Worm (Caenorhabditis elegans) whole organism, L4 larva: ENCODE measurements around the gene F52G3.7.

Source experiments
- F26F4.8 ChIP-seq: fragments of 200-800 bp; sonication (Bioruptor generic); conservative IDR thresholded peaks from 2 replicates; pipeline ENCODE4 v1.3.6; 2022; ENCODE audit warnings: missing genetic modification characterization, missing compliant biosample characterization
- F44E2.7 ChIP-seq: fragments of 200-800 bp; sonication (Bioruptor generic); IDR thresholded peaks from 2 replicates; pipeline ENCODE4 v2.1.2; 2022; ENCODE audit warnings: missing genetic modification characterization, missing compliant biosample characterization
- F49E8.2 ChIP-seq: sonication (generic microtip); optimal IDR thresholded peaks from 2 replicates; lab custom pipeline; 2016; ENCODE audit warnings: missing compliant biosample characterization, mild to moderate bottlenecking, missing genetic modification characterization, borderline replicate concordance
- Y48G9A.11 ChIP-seq: fragments of 200-800 bp; sonication (Bioruptor generic); IDR thresholded peaks from 2 replicates; pipeline ENCODE4 v1.3.6; 2022; ENCODE audit warnings: missing genetic modification reagents, missing genetic modification characterization, missing compliant biosample characterization
- Y5F2A.4 ChIP-seq: fragments of 200-800 bp; sonication (Bioruptor generic); optimal IDR thresholded peaks from 2 replicates; lab custom pipeline; 2018; ENCODE audit warnings: mild to moderate bottlenecking, missing genetic modification characterization, missing compliant biosample characterization
- ZK337.2 ChIP-seq: fragments of 200-800 bp; sonication (Bioruptor generic); IDR thresholded peaks from 2 replicates; pipeline ENCODE4 v1.3.6; 2022; ENCODE audit warnings: missing genetic modification reagents, missing genetic modification characterization, missing compliant biosample characterization
- ZK546.5 ChIP-seq, 2 experiments: sonication (generic microtip); optimal IDR thresholded peaks; 2 replicates each; lab custom pipeline; 2017; ENCODE audit warnings: missing biosample characterization in 2 of 2, missing genetic modification characterization in 2 of 2
- aha-1 ChIP-seq: fragments of 150-350 bp; peaks from one replicate; lab custom pipeline; 2014; ENCODE audit warnings: missing biosample characterization, missing genetic modification characterization
- aly-2 ChIP-seq: sonication (generic microtip); optimal IDR thresholded peaks from 2 replicates; lab custom pipeline; 2018; ENCODE audit warnings: missing biosample characterization, missing genetic modification characterization
- ama-1 ChIP-seq: fragments of 150-350 bp; optimal IDR thresholded peaks from 2 replicates; lab custom pipeline; 2014; ENCODE audit warnings: inconsistent platforms, mixed read lengths
- attf-4 ChIP-seq: sonication (generic microtip); optimal IDR thresholded peaks from 3 replicates; lab custom pipeline; 2017; ENCODE audit warnings: missing biosample characterization, missing genetic modification characterization
- ceh-28 ChIP-seq: fragments of 150-350 bp; optimal IDR thresholded peaks from 2 replicates; lab custom pipeline; 2014; ENCODE audit warnings: missing biosample characterization, missing genetic modification reagents, missing genetic modification characterization
- ceh-32 ChIP-seq: sonication (generic microtip); optimal IDR thresholded peaks from 2 replicates; lab custom pipeline; 2016; ENCODE audit warnings: mild to moderate bottlenecking, missing genetic modification characterization, missing compliant biosample characterization; ENCODE audit not compliant: poor library complexity
- ceh-44 ChIP-seq: fragments of 200-800 bp; sonication (Bioruptor generic); IDR thresholded peaks from 2 replicates; pipeline ENCODE4 v1.3.6; 2022; ENCODE audit warnings: missing genetic modification reagents, missing genetic modification characterization, missing compliant biosample characterization
- ces-1 ChIP-seq: fragments of 150-350 bp; sonication (generic microtip); optimal IDR thresholded peaks from 4 replicates; lab custom pipeline; 2014; ENCODE audit warnings: missing biosample characterization, missing genetic modification reagents, missing genetic modification characterization
- cey-2 ChIP-seq: sonication (generic microtip); optimal IDR thresholded peaks from 3 replicates; lab custom pipeline; 2017; ENCODE audit warnings: missing genetic modification characterization, mild to moderate bottlenecking, missing compliant biosample characterization, antibody characterized with exemption, borderline replicate concordance; ENCODE audit not compliant: insufficient read depth
- daf-16 ChIP-seq, 3 experiments: sonication (generic microtip); optimal IDR thresholded peaks; 2 replicates each; lab custom pipeline; 2016 to 2017; ENCODE audit warnings: missing genetic modification characterization in 3 of 3, missing genetic modification reagents in 3 of 3, mild to moderate bottlenecking in 2 of 3, missing compliant biosample characterization in 2 of 3, missing biosample characterization in 1 of 3, moderate library complexity in 1 of 3
- dmd-6 ChIP-seq: fragments of 200-800 bp; sonication (Bioruptor generic); IDR thresholded peaks from 2 replicates; pipeline ENCODE4 v1.3.6; 2022; ENCODE audit warnings: missing genetic modification reagents, missing genetic modification characterization, missing compliant biosample characterization
- duxl-1 ChIP-seq: sonication (generic microtip); optimal IDR thresholded peaks from 2 replicates; lab custom pipeline; 2016; ENCODE audit warnings: mild to moderate bottlenecking, missing genetic modification characterization, moderate library complexity, missing compliant biosample characterization; ENCODE audit not compliant: poor library complexity
- dve-1 ChIP-seq: sonication (generic microtip); optimal IDR thresholded peaks from 2 replicates; lab custom pipeline; 2017; ENCODE audit warnings: antibody characterized with exemption, mild to moderate bottlenecking, missing genetic modification characterization, missing compliant biosample characterization; ENCODE audit not compliant: insufficient read depth
- hlh-11 ChIP-seq: fragments of 200-800 bp; sonication (Bioruptor generic); optimal IDR thresholded peaks from 2 replicates; lab custom pipeline; 2018; ENCODE audit warnings: mild to moderate bottlenecking, missing genetic modification characterization, missing compliant biosample characterization
- hmg-1.1 ChIP-seq: fragments of 200-800 bp; sonication (Bioruptor generic); IDR thresholded peaks from 2 replicates; pipeline ENCODE4 v1.3.6; 2022; ENCODE audit warnings: missing genetic modification reagents, missing genetic modification characterization, missing compliant biosample characterization
- lim-7 ChIP-seq: fragments of 200-800 bp; sonication (Bioruptor generic); IDR thresholded peaks from 2 replicates; pipeline ENCODE4 v1.3.6; 2022; ENCODE audit warnings: missing genetic modification characterization, missing compliant biosample characterization
- lin-1 ChIP-seq: fragments of 200-800 bp; sonication (Bioruptor generic); IDR thresholded peaks from 2 replicates; pipeline ENCODE4 v1.3.6; 2022; ENCODE audit warnings: missing genetic modification reagents, missing genetic modification characterization, missing compliant biosample characterization
- lin-15B ChIP-seq: fragments of 150-350 bp; sonication (generic microtip); optimal IDR thresholded peaks from 3 replicates; lab custom pipeline; 2014; ENCODE audit warnings: missing biosample characterization, missing genetic modification characterization
- madf-5 ChIP-seq, 2 experiments: fragments of 200-800 bp; sonication (Bioruptor generic); IDR thresholded peaks; 2 replicates each; pipeline ENCODE4 v1.3.6; 2022; ENCODE audit warnings: missing compliant biosample characterization in 2 of 2, missing genetic modification characterization in 2 of 2
- mxl-2 ChIP-seq: fragments of 200-800 bp; sonication (Bioruptor generic); conservative IDR thresholded peaks from 2 replicates; pipeline ENCODE4 v1.3.6; 2022; ENCODE audit warnings: missing genetic modification reagents, missing genetic modification characterization, missing compliant biosample characterization
- nhr-41 ChIP-seq: fragments of 200-800 bp; sonication (Bioruptor generic); IDR thresholded peaks from 2 replicates; pipeline ENCODE4 v1.3.6; 2022; ENCODE audit warnings: missing genetic modification reagents, missing genetic modification characterization, missing compliant biosample characterization
- nhr-48 ChIP-seq: sonication (generic microtip); optimal IDR thresholded peaks from 2 replicates; lab custom pipeline; 2016; ENCODE audit warnings: mild to moderate bottlenecking, missing genetic modification characterization, missing compliant biosample characterization
- nhr-6 ChIP-seq: fragments of 150-350 bp; optimal IDR thresholded peaks from 2 replicates; lab custom pipeline; 2014; ENCODE audit warnings: missing biosample characterization, missing genetic modification characterization
- pha-4 ChIP-seq, 2 experiments: fragments of 150-350 bp in 1 of 2; fragments of 200-800 bp in 1 of 2; sonication (Bioruptor generic) in 1 of 2; IDR thresholded peaks in 1 of 2; optimal IDR thresholded peaks in 1 of 2; 2 replicates each; pipeline versions ENCODE4 v1.3.6 to Lab custom; 2014 to 2022; ENCODE audit warnings: missing genetic modification characterization in 2 of 2, missing genetic modification reagents in 2 of 2, missing biosample characterization in 1 of 2, missing compliant biosample characterization in 1 of 2
- php-3 ChIP-seq: fragments of 200-800 bp; sonication (Bioruptor generic); IDR thresholded peaks from 2 replicates; pipeline ENCODE4 v1.3.6; 2022; ENCODE audit warnings: missing genetic modification reagents, missing genetic modification characterization, missing compliant biosample characterization
- pqm-1 ChIP-seq: sonication (generic microtip); optimal IDR thresholded peaks from 2 replicates; lab custom pipeline; 2017; ENCODE audit warnings: missing biosample characterization, missing genetic modification characterization
- rbr-2 ChIP-seq: sonication (generic microtip); optimal IDR thresholded peaks from 2 replicates; lab custom pipeline; 2016; ENCODE audit warnings: missing genotype, missing genetic modification characterization, missing compliant biosample characterization
- saeg-2 ChIP-seq: fragments of 200-800 bp; sonication (Bioruptor generic); IDR thresholded peaks from 2 replicates; pipeline ENCODE4 v1.3.6; 2022; ENCODE audit warnings: missing genetic modification reagents, missing genetic modification characterization, missing compliant biosample characterization
- snpc-4 ChIP-seq: fragments of 150-350 bp; optimal IDR thresholded peaks from 2 replicates; lab custom pipeline; 2014; ENCODE audit warnings: missing biosample characterization, missing genetic modification characterization
- spr-3 ChIP-seq: fragments of 200-800 bp; sonication (Bioruptor generic); optimal IDR thresholded peaks from 2 replicates; lab custom pipeline; 2018; ENCODE audit warnings: mild to moderate bottlenecking, missing genetic modification characterization, missing compliant biosample characterization
- tag-97 ChIP-seq: fragments of 200-800 bp; sonication (Bioruptor generic); IDR thresholded peaks from 2 replicates; pipeline ENCODE4 v1.3.6; 2022; ENCODE audit warnings: missing genetic modification characterization, missing compliant biosample characterization
- vab-7 ChIP-seq: fragments of 200-800 bp; sonication (Bioruptor generic); IDR thresholded peaks from 2 replicates; pipeline ENCODE4 v1.3.6; 2022; ENCODE audit warnings: missing genetic modification reagents, missing genetic modification characterization, missing compliant biosample characterization
- zfp-2 ChIP-seq: sonication (generic microtip); optimal IDR thresholded peaks from 2 replicates; lab custom pipeline; 2016; ENCODE audit warnings: mild to moderate bottlenecking, missing genetic modification characterization, missing compliant biosample characterization
- zfp-3 ChIP-seq: fragments of 200-800 bp; sonication (Bioruptor generic); conservative IDR thresholded peaks from 2 replicates; pipeline ENCODE4 v1.3.6; 2022; ENCODE audit warnings: missing genetic modification reagents, missing genetic modification characterization, missing compliant biosample characterization
- zip-2 ChIP-seq: fragments of 150-350 bp; optimal IDR thresholded peaks from 2 replicates; lab custom pipeline; 2014; ENCODE audit warnings: missing biosample characterization, missing genetic modification characterization
- ztf-11 ChIP-seq: fragments of 150-350 bp; optimal IDR thresholded peaks from 2 replicates; lab custom pipeline; 2014; ENCODE audit warnings: missing biosample characterization, missing genetic modification characterization
- ztf-7 ChIP-seq: fragments of 150-350 bp; optimal IDR thresholded peaks from 2 replicates; lab custom pipeline; 2014; ENCODE audit warnings: missing biosample characterization, missing genetic modification characterization

F52G3.7 gene

DNA sequence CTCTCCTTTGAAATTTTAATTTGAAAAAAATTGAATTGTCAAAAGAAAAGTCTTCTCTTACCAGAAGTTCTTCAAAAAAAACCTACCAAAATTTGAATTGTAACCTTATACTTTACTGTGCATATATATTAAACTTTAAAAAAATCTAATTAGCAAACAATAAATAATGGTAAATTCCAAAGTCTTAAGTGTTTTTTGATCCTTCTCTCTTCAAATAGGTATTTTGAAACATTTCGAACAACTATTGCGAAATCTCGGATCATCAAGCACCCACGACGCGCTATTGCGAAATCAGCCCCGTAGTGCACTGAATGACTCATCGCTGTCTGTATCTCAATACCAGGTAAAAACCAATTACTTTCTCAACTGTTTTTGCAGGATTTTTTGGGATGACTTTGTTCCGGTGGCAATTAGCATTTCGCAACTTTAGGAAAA lies 33.0 kb upstream of the F52G3.7 start (continued):
- peak; percentile 45 for TF ChIP-seq dmd-6 (GFP tag; lab: Robert Waterston, UW)
- TF ChIP-seq daf-16 (GFP tag; optimal IDR thresholded peaks at IDR 0.05; lab: Kevin White, UChicago): no peak
- peak; percentile 12 for TF ChIP-seq daf-16 (tag; optimal IDR thresholded peaks at IDR 0.05; lab: Kevin White, UChicago)
- TF ChIP-seq tag-97: 0 out of 2 replicates have a peak, but pooled peaks have one; percentile 67
- TF ChIP-seq aly-2 (tag; lab: Kevin White, UChicago): no peak
- no peak for TF ChIP-seq snpc-4 (tag; lab: Kevin White, UChicago)
- peak; percentile 70 for TF ChIP-seq pha-4 (GFP tag; IDR thresholded peaks at IDR 0.05; lab: Robert Waterston, UW)
- TF ChIP-seq pha-4 (tag; optimal IDR thresholded peaks at IDR 0.05; lab: Kevin White, UChicago): peak; percentile 96
- TF ChIP-seq madf-5 (GFP tag; IDR thresholded peaks at IDR 0.05; lab: Robert Waterston, UW): peak; percentile 71 to 88
- TF ChIP-seq hmg-1.1 (GFP tag; lab: Robert Waterston, UW): peak; percentile 48
- TF ChIP-seq Y5F2A.4 (GFP tag; lab: Kevin White, UChicago): peak; percentile 44
- TF ChIP-seq ztf-7: peak; percentile 55
- TF ChIP-seq ces-1 (GFP tag; lab: Kevin White, UChicago): no peak
- TF ChIP-seq php-3 (GFP tag; lab: Robert Waterston, UW): peak; percentile 76
- TF ChIP-seq ceh-28 (tag; lab: Kevin White, UChicago): no peak
- TF ChIP-seq zfp-3: peak; percentile 93
- peak; percentile 95 for TF ChIP-seq lim-7 (GFP tag; lab: Robert Waterston, UW)
- TF ChIP-seq cey-2 (tag; lab: Kevin White, UChicago): no peak
- peak; percentile 67 for TF ChIP-seq Y48G9A.11 (GFP tag; lab: Robert Waterston, UW)
- peak; percentile 58; the same call in 1 of the 2 replicates for TF ChIP-seq saeg-2 (GFP tag; lab: Robert Waterston, UW)
- no peak for TF ChIP-seq F49E8.2 (tag; lab: Kevin White, UChicago)
- peak; percentile 86 for TF ChIP-seq lin-1 (GFP tag; lab: Robert Waterston, UW)
- TF ChIP-seq ceh-44 (GFP tag; lab: Robert Waterston, UW): peak; percentile 33; the same call in 1 of the 2 replicates
- peak; percentile 80; the same call in 1 of the 2 replicates for TF ChIP-seq F44E2.7 (GFP tag; lab: Robert Waterston, UW)
- peak; percentile 99 for TF ChIP-seq aha-1 (tag; lab: Kevin White, UChicago)
- peak; percentile 76 for TF ChIP-seq nhr-41 (GFP tag; lab: Robert Waterston, UW)
- TF ChIP-seq ZK546.5 (tag; optimal IDR thresholded peaks at IDR 0.05; lab: Kevin White, UChicago): peak in 1 of 2 experiments; percentile 42
- TF ChIP-seq mxl-2 (GFP tag; lab: Robert Waterston, UW): peak; percentile 65; the same call in 1 of the 2 replicates
- no peak for TF ChIP-seq zfp-2 (tag; lab: Kevin White, UChicago)
- TF ChIP-seq hlh-11 (tag; lab: Kevin White, UChicago): peak; percentile 52
- TF ChIP-seq dve-1 (tag; lab: Kevin White, UChicago): peak; percentile 71
- TF ChIP-seq attf-4 (tag; lab: Kevin White, UChicago): peak; percentile 11
- TF ChIP-seq nhr-6 (tag; lab: Kevin White, UChicago): peak; percentile 51
- TF ChIP-seq ZK337.2 (GFP tag; lab: Robert Waterston, UW): peak; percentile 71
- TF ChIP-seq ceh-32 (tag; lab: Kevin White, UChicago): no peak
- peak; percentile 61; the same call in 1 of the 2 replicates for TF ChIP-seq vab-7 (GFP tag; lab: Robert Waterston, UW)
- TF ChIP-seq F26F4.8 (GFP tag; lab: Robert Waterston, UW): no peak
- no peak for TF ChIP-seq ztf-11 (tag; lab: Kevin White, UChicago)
- TF ChIP-seq rbr-2: no peak
- no peak for TF ChIP-seq pqm-1 (tag; lab: Kevin White, UChicago)
- no peak for TF ChIP-seq lin-15B (tag; lab: Kevin White, UChicago)
- TF ChIP-seq ama-1 (lab: Kevin White, UChicago): peak; percentile 99
- peak; percentile 8 for TF ChIP-seq nhr-48
- TF ChIP-seq spr-3: no peak
- peak; percentile 59 for TF ChIP-seq duxl-1
- peak; percentile 80 for TF ChIP-seq zip-2
- TF ChIP-seq, all 104 proteins: peak for 62
